Worm (Caenorhabditis elegans) whole organism, early embryonic: ENCODE results near the gene slt-1.

Experiments
- F13C5.2 ChIP-seq: sonication (generic microtip); optimal IDR thresholded peaks from 2 replicates; lab custom pipeline; 2017; ENCODE audit warnings: mild to moderate bottlenecking, missing genetic modification characterization, inconsistent platforms, missing compliant biosample characterization
- aly-1 ChIP-seq: sonication (generic microtip); optimal IDR thresholded peaks from 2 replicates; lab custom pipeline; 2016; ENCODE audit warnings: missing genetic modification characterization, missing compliant biosample characterization
- ama-1 ChIP-seq: fragments of 150-350 bp; optimal IDR thresholded peaks from 2 replicates; lab custom pipeline; 2014
- ets-7 ChIP-seq: sonication (generic microtip); optimal IDR thresholded peaks from 2 replicates; lab custom pipeline; 2016; ENCODE audit warnings: missing genotype, missing genetic modification characterization, missing compliant biosample characterization
- flt-1 ChIP-seq: fragments of 200-800 bp; sonication (Bioruptor generic); IDR thresholded peaks from 2 replicates; pipeline ENCODE4 v1.3.6; 2022; ENCODE audit warnings: missing genetic modification characterization, missing compliant biosample characterization
- hmbx-1 ChIP-seq: sonication (generic microtip); optimal IDR thresholded peaks from 2 replicates; lab custom pipeline; 2016; ENCODE audit warnings: mild to moderate bottlenecking, missing genetic modification characterization, missing compliant biosample characterization
- hnd-1 ChIP-seq: sonication (generic microtip); optimal IDR thresholded peaks from 2 replicates; lab custom pipeline; 2016; ENCODE audit warnings: missing genetic modification characterization, missing compliant biosample characterization
- pes-1 ChIP-seq: fragments of 200-800 bp; sonication (Bioruptor generic); IDR thresholded peaks from 2 replicates; pipeline ENCODE4 v1.3.6; 2022; ENCODE audit warnings: missing genetic modification reagents, missing genetic modification characterization, missing compliant biosample characterization
- scrt-1 ChIP-seq: fragments of 200-800 bp; sonication (Bioruptor generic); IDR thresholded peaks from 2 replicates; pipeline ENCODE4 v1.3.6; 2022; ENCODE audit warnings: missing genetic modification characterization, missing compliant biosample characterization
- sea-1 ChIP-seq: fragments of 200-800 bp; sonication (Bioruptor generic); conservative IDR thresholded peaks from 2 replicates; pipeline ENCODE4 v1.3.6; 2022; ENCODE audit warnings: missing genetic modification characterization, missing compliant biosample characterization
- tra-4 ChIP-seq: sonication (generic microtip); optimal IDR thresholded peaks from 2 replicates; lab custom pipeline; 2017; ENCODE audit warnings: missing genetic modification characterization, missing compliant biosample characterization

DNA sequence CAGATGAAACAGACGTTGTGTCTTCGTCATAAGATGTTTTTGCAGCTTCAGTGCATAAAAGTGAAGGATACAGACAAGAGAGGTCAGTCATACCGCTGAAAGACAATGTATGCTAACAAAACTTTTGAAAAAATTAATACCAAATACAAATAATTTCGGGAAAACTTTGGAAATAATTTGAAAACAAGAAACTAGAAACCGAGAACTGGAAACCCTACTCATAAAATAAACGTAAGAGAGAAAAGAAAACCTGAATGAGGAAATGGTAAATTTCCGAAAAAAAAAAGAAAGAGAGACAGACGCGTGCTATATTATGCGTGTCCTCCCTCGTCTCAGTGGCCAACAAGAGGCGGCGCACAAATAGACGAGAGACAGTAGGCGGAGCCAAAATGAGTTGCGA is 18.8 kb downstream of the slt-1 start, which contains the start of gene sox-3:
- TF ChIP-seq F13C5.2 (tag; lab: Kevin White, UChicago) = no peak
- TF ChIP-seq hnd-1 (tag; lab: Kevin White, UChicago) = no peak
- no peak for TF ChIP-seq scrt-1 (GFP tag; lab: Robert Waterston, UW)
- TF ChIP-seq flt-1 = no peak
- no peak for TF ChIP-seq ets-7 (tag; lab: Kevin White, UChicago)
- no peak for TF ChIP-seq aly-1 (tag; lab: Kevin White, UChicago)
- no peak for TF ChIP-seq tra-4 (tag; lab: Kevin White, UChicago)
- TF ChIP-seq pes-1 (GFP tag; lab: Robert Waterston, UW) = no peak
- TF ChIP-seq ama-1 (lab: Kevin White, UChicago) = no peak
- TF ChIP-seq hmbx-1 (tag; lab: Kevin White, UChicago) = no peak
- TF ChIP-seq sea-1 (GFP tag; lab: Robert Waterston, UW) = no peak
